Worm (Caenorhabditis elegans) whole organism, L3 larva: ENCODE results near the gene M163.7.

Experiments
- R02D3.7 ChIP-seq: fragments of 150-350 bp; optimal IDR thresholded peaks from 2 replicates; lab custom pipeline; 2014; ENCODE audit warnings: missing biosample characterization, missing genetic modification characterization
- ZK546.5 ChIP-seq: sonication (generic microtip); optimal IDR thresholded peaks from 2 replicates; lab custom pipeline; 2017; ENCODE audit warnings: missing biosample characterization, missing genetic modification characterization
- aly-2 ChIP-seq: fragments of 150-350 bp; optimal IDR thresholded peaks from 2 replicates; lab custom pipeline; 2014; ENCODE audit warnings: missing biosample characterization, missing genetic modification characterization
- ama-1 ChIP-seq: fragments of 150-350 bp; optimal IDR thresholded peaks from 2 replicates; lab custom pipeline; 2018
- ceh-16 ChIP-seq: sonication (generic microtip); optimal IDR thresholded peaks from 2 replicates; lab custom pipeline; 2017; ENCODE audit warnings: missing biosample characterization, missing genetic modification characterization
- ceh-28 ChIP-seq: fragments of 150-350 bp; optimal IDR thresholded peaks from 2 replicates; lab custom pipeline; 2014; ENCODE audit warnings: missing biosample characterization, missing genetic modification reagents, missing genetic modification characterization
- ceh-82 ChIP-seq: fragments of 150-350 bp; optimal IDR thresholded peaks from 2 replicates; lab custom pipeline; 2014; ENCODE audit warnings: missing biosample characterization, missing genetic modification characterization
- ceh-9 ChIP-seq: sonication (generic microtip); optimal IDR thresholded peaks from 2 replicates; lab custom pipeline; 2018; ENCODE audit warnings: missing biosample characterization, missing genetic modification characterization
- daf-12 ChIP-seq: fragments of 150-350 bp; optimal IDR thresholded peaks from 2 replicates; lab custom pipeline; 2014; ENCODE audit warnings: missing biosample characterization, missing genetic modification reagents, missing genetic modification characterization
- egl-27 ChIP-seq: sonication (generic microtip); optimal IDR thresholded peaks from 4 replicates; lab custom pipeline; 2017; ENCODE audit warnings: missing biosample characterization, missing genetic modification reagents, missing genetic modification characterization
- egl-5 ChIP-seq: fragments of 150-350 bp; optimal IDR thresholded peaks from 2 replicates; lab custom pipeline; 2017; ENCODE audit warnings: missing biosample characterization, missing genetic modification reagents, missing genetic modification characterization, inconsistent platforms
- elt-1 ChIP-seq: fragments of 150-350 bp; optimal IDR thresholded peaks from 2 replicates; lab custom pipeline; 2014; ENCODE audit warnings: missing biosample characterization, missing genetic modification characterization
- elt-2 ChIP-seq: sonication (generic microtip); optimal IDR thresholded peaks from 2 replicates; lab custom pipeline; 2016; ENCODE audit warnings: missing genetic modification reagents, mild to moderate bottlenecking, missing genetic modification characterization, missing compliant biosample characterization
- elt-3 ChIP-seq, 3 experiments: fragments of 150-350 bp in 1 of 3; sonication (generic microtip) in 2 of 3; optimal IDR thresholded peaks; 2 replicates in 2 of 3; 4 replicates in 1 of 3; lab custom pipeline; 2014 to 2017; ENCODE audit warnings: missing biosample characterization in 3 of 3, missing genetic modification characterization in 3 of 3
- eor-1 ChIP-seq, 2 experiments: fragments of 150-350 bp; optimal IDR thresholded peaks; 2 replicates each; lab custom pipeline; 2014 to 2018; ENCODE audit warnings: missing biosample characterization in 2 of 2, missing genetic modification characterization in 2 of 2
- fkh-10 ChIP-seq: sonication (generic microtip); optimal IDR thresholded peaks from 2 replicates; lab custom pipeline; 2017; ENCODE audit warnings: missing biosample characterization, missing genetic modification reagents, missing genetic modification characterization
- fkh-2 ChIP-seq: fragments of 150-350 bp; optimal IDR thresholded peaks from 2 replicates; lab custom pipeline; 2014; ENCODE audit warnings: missing biosample characterization, missing genetic modification reagents, missing genetic modification characterization
- fos-1 ChIP-seq: fragments of 150-350 bp; optimal IDR thresholded peaks from 2 replicates; lab custom pipeline; 2014; ENCODE audit warnings: missing biosample characterization, missing genetic modification characterization
- hmg-11 ChIP-seq: sonication (generic microtip); optimal IDR thresholded peaks from 2 replicates; lab custom pipeline; 2016; ENCODE audit warnings: missing genetic modification characterization, missing compliant biosample characterization
- jun-1 ChIP-seq: fragments of 150-350 bp; optimal IDR thresholded peaks from 2 replicates; lab custom pipeline; 2014; ENCODE audit warnings: missing biosample characterization, missing genetic modification reagents, missing genetic modification characterization
- lin-15B ChIP-seq: fragments of 150-350 bp; optimal IDR thresholded peaks from 2 replicates; lab custom pipeline; 2014; ENCODE audit warnings: missing biosample characterization, missing genetic modification characterization
- lin-39 ChIP-seq: fragments of 150-350 bp; optimal IDR thresholded peaks from 2 replicates; lab custom pipeline; 2018; ENCODE audit warnings: missing biosample characterization, missing genetic modification reagents, missing genetic modification characterization
- lsy-12 ChIP-seq: sonication (generic microtip); optimal IDR thresholded peaks from 2 replicates; lab custom pipeline; 2016; ENCODE audit warnings: mild to moderate bottlenecking, missing genetic modification characterization, missing compliant biosample characterization
- mdl-1 ChIP-seq: fragments of 150-350 bp; optimal IDR thresholded peaks from 2 replicates; lab custom pipeline; 2014; ENCODE audit warnings: missing biosample characterization, missing genetic modification characterization
- mml-1 ChIP-seq: fragments of 150-350 bp; sonication (generic microtip); optimal IDR thresholded peaks from 3 replicates; lab custom pipeline; 2014; ENCODE audit warnings: missing biosample characterization, missing genetic modification characterization
- nfya-1 ChIP-seq: sonication (generic microtip); optimal IDR thresholded peaks from 2 replicates; lab custom pipeline; 2017; ENCODE audit warnings: missing genetic modification characterization, mild to moderate bottlenecking, missing compliant biosample characterization, antibody characterized with exemption, moderate library complexity; ENCODE audit not compliant: insufficient read depth
- nhr-12 ChIP-seq: fragments of 150-350 bp; optimal IDR thresholded peaks from 2 replicates; lab custom pipeline; 2014; ENCODE audit warnings: missing biosample characterization, missing genetic modification characterization
- nhr-23 ChIP-seq: fragments of 150-350 bp; optimal IDR thresholded peaks from 2 replicates; lab custom pipeline; 2014; ENCODE audit warnings: missing biosample characterization, missing genetic modification reagents, missing genetic modification characterization
- nhr-237 ChIP-seq: fragments of 150-350 bp; optimal IDR thresholded peaks from 2 replicates; lab custom pipeline; 2014; ENCODE audit warnings: missing biosample characterization, missing genetic modification characterization
- nhr-25 ChIP-seq: sonication (generic microtip); optimal IDR thresholded peaks from 2 replicates; lab custom pipeline; 2017; ENCODE audit warnings: missing biosample characterization, missing genetic modification characterization
- nhr-28 ChIP-seq: fragments of 150-350 bp; optimal IDR thresholded peaks from 2 replicates; lab custom pipeline; 2014; ENCODE audit warnings: missing biosample characterization, missing genetic modification characterization
- nhr-43 ChIP-seq: sonication (generic microtip); optimal IDR thresholded peaks from 2 replicates; lab custom pipeline; 2016; ENCODE audit warnings: mild to moderate bottlenecking, missing genetic modification characterization, missing compliant biosample characterization; ENCODE audit not compliant: poor library complexity, severe bottlenecking
- nhr-67 ChIP-seq: fragments of 150-350 bp; optimal IDR thresholded peaks from 2 replicates; lab custom pipeline; 2014; ENCODE audit warnings: missing biosample characterization, missing genetic modification characterization
- nhr-76 ChIP-seq: fragments of 150-350 bp; sonication (generic microtip); optimal IDR thresholded peaks from 5 replicates; lab custom pipeline; 2014; ENCODE audit warnings: missing biosample characterization, missing genetic modification characterization
- nhr-77 ChIP-seq: fragments of 150-350 bp; optimal IDR thresholded peaks from 2 replicates; lab custom pipeline; 2014; ENCODE audit warnings: missing biosample characterization, missing genetic modification characterization
- pha-4 ChIP-seq: fragments of 150-350 bp; optimal IDR thresholded peaks from 2 replicates; lab custom pipeline; 2014; ENCODE audit warnings: missing biosample characterization, missing genetic modification reagents, missing genetic modification characterization
- pqm-1 ChIP-seq: fragments of 150-350 bp; optimal IDR thresholded peaks from 2 replicates; lab custom pipeline; 2017; ENCODE audit warnings: missing biosample characterization, missing genetic modification characterization, inconsistent platforms
- sea-2 ChIP-seq: fragments of 150-350 bp; sonication (generic microtip); optimal IDR thresholded peaks from 4 replicates; lab custom pipeline; 2014; ENCODE audit warnings: missing biosample characterization, missing genetic modification reagents, missing genetic modification characterization
- skn-1 ChIP-seq: fragments of 150-350 bp; optimal IDR thresholded peaks from 2 replicates; lab custom pipeline; 2014; ENCODE audit warnings: missing biosample characterization, missing genetic modification characterization
- snpc-4 ChIP-seq: fragments of 150-350 bp; optimal IDR thresholded peaks from 2 replicates; lab custom pipeline; 2014; ENCODE audit warnings: missing biosample characterization, missing genetic modification characterization
- tbx-2 ChIP-seq: sonication (generic microtip); optimal IDR thresholded peaks from 2 replicates; lab custom pipeline; 2016; ENCODE audit warnings: mild to moderate bottlenecking, missing genetic modification characterization, missing compliant biosample characterization
- unc-39 ChIP-seq: sonication (generic microtip); optimal IDR thresholded peaks from 4 replicates; lab custom pipeline; 2017; ENCODE audit warnings: missing biosample characterization, missing genetic modification characterization
- unc-62 ChIP-seq: fragments of 150-350 bp; sonication (generic microtip); optimal IDR thresholded peaks from 4 replicates; lab custom pipeline; 2014; ENCODE audit warnings: missing biosample characterization, missing genetic modification reagents, missing genetic modification characterization
- zag-1 ChIP-seq: fragments of 150-350 bp; optimal IDR thresholded peaks from 2 replicates; lab custom pipeline; 2014; ENCODE audit warnings: missing biosample characterization, missing genetic modification characterization
- ztf-11 ChIP-seq: fragments of 150-350 bp; optimal IDR thresholded peaks from 2 replicates; lab custom pipeline; 2014; ENCODE audit warnings: missing biosample characterization, missing genetic modification characterization
- ztf-4 ChIP-seq: fragments of 150-350 bp; optimal IDR thresholded peaks from 2 replicates; lab custom pipeline; 2014; ENCODE audit warnings: missing biosample characterization, missing genetic modification characterization

M163.7 gene

ce11 chrX:14503800-14504550, 39.4 kb downstream of the M163.7 start, which contains the start of gene M163.1 (continued):
- peak; percentile 16 for TF ChIP-seq lin-39 (tag; lab: Kevin White, UChicago)
- TF ChIP-seq fkh-2, result no peak
- no peak for TF ChIP-seq skn-1 (tag; lab: Kevin White, UChicago)
- TF ChIP-seq unc-39 (tag; lab: Kevin White, UChicago), result no peak
- no peak for TF ChIP-seq fkh-10 (GFP tag; lab: Kevin White, UChicago)

ce11 chrX:14504551-14504902, 39.9 kb downstream of the M163.7 start:
- TF ChIP-seq pqm-1 (tag; lab: Kevin White, UChicago) (peak; percentile 40), elt-2 (peak; percentile 87), jun-1 (tag; lab: Kevin White, UChicago) (peak; percentile 34), ZK546.5 (tag; lab: Kevin White, UChicago) (no peak), lin-39 (tag; lab: Kevin White, UChicago) (no peak)

ce11 chrX:14505578-14506353, 41.2 kb downstream of the M163.7 start:
- TF ChIP-seq tbx-2 (tag; lab: Kevin White, UChicago) (no peak), fkh-2 (no peak), nhr-23 (tag; lab: Kevin White, UChicago) (no peak), unc-62 (GFP tag; lab: Kevin White, UChicago) (no peak), nhr-67 (tag; lab: Kevin White, UChicago) (no peak), lin-15B (no peak), fkh-10 (GFP tag; lab: Kevin White, UChicago) (no peak), zag-1 (tag; lab: Kevin White, UChicago) (no peak), ama-1 (lab: Kevin White, UChicago) (no peak), snpc-4 (tag; lab: Kevin White, UChicago) (no peak), hmg-11 (tag; lab: Kevin White, UChicago) (peak; percentile 35), egl-5 (tag; lab: Kevin White, UChicago) (no peak), lsy-12 (tag; lab: Kevin White, UChicago) (no peak), nfya-1 (tag; lab: Kevin White, UChicago) (no peak), mdl-1 (tag; lab: Kevin White, UChicago) (peak; percentile 30), pqm-1 (tag; lab: Kevin White, UChicago) (peak; percentile 66), nhr-43 (no peak), ceh-16 (tag; lab: Kevin White, UChicago) (no peak), pha-4 (peak; percentile 94), nhr-77 (tag; lab: Kevin White, UChicago) (peak; percentile 56), elt-3 (tag; optimal IDR thresholded peaks at IDR 0.05; lab: Kevin White, UChicago) (peak in 2 of 3 experiments; percentile 28 to 70), ztf-4 (no peak), aly-2 (tag; lab: Kevin White, UChicago) (no peak), nhr-76 (no peak), elt-1 (no peak), nhr-28 (tag; lab: Kevin White, UChicago) (no peak), R02D3.7 (tag; lab: Kevin White, UChicago) (peak; percentile 33), daf-12 (tag; lab: Kevin White, UChicago) (no peak), skn-1 (tag; lab: Kevin White, UChicago) (no peak), fos-1 (tag; lab: Kevin White, UChicago) (no peak), sea-2 (GFP tag; lab: Kevin White, UChicago) (no peak), nhr-12 (no peak), egl-27 (tag; lab: Kevin White, UChicago) (peak; percentile 50), lin-39 (tag; lab: Kevin White, UChicago) (no peak), ceh-9 (tag; lab: Kevin White, UChicago) (no peak), ztf-11 (tag; lab: Kevin White, UChicago) (no peak), ceh-28 (tag; lab: Kevin White, UChicago) (no peak), unc-39 (tag; lab: Kevin White, UChicago) (no peak), eor-1 (tag; optimal IDR thresholded peaks at IDR 0.05; lab: Kevin White, UChicago) (no peak), nhr-237 (no peak), mml-1 (tag; lab: Kevin White, UChicago) (no peak), jun-1 (tag; lab: Kevin White, UChicago) (peak; percentile 66), elt-2 (peak; percentile 94), ZK546.5 (tag; lab: Kevin White, UChicago) (no peak), ceh-82 (tag; lab: Kevin White, UChicago) (no peak), nhr-25 (tag; lab: Kevin White, UChicago) (no peak)
